Worm (Caenorhabditis elegans) whole organism, L4 larva: ENCODE measurements around the gene nspb-4.

Source experiments
- F26F4.8 ChIP-seq: fragments of 200-800 bp; sonication (Bioruptor generic); conservative IDR thresholded peaks from 2 replicates; pipeline ENCODE4 v1.3.6; 2022; ENCODE audit warnings: missing genetic modification characterization, missing compliant biosample characterization
- R02D3.7 ChIP-seq: fragments of 150-350 bp; sonication (generic microtip); optimal IDR thresholded peaks from 3 replicates; lab custom pipeline; 2014; ENCODE audit warnings: missing biosample characterization, missing genetic modification characterization
- T26A8.4 ChIP-seq: fragments of 200-800 bp; sonication (Bioruptor generic); IDR thresholded peaks from 2 replicates; pipeline ENCODE4 v1.3.6; 2022; ENCODE audit warnings: missing genetic modification characterization, missing compliant biosample characterization
- Y5F2A.4 ChIP-seq: fragments of 200-800 bp; sonication (Bioruptor generic); optimal IDR thresholded peaks from 2 replicates; lab custom pipeline; 2018; ENCODE audit warnings: mild to moderate bottlenecking, missing genetic modification characterization, missing compliant biosample characterization
- aha-1 ChIP-seq: fragments of 150-350 bp; peaks from one replicate; lab custom pipeline; 2014; ENCODE audit warnings: missing biosample characterization, missing genetic modification characterization
- aly-2 ChIP-seq: sonication (generic microtip); optimal IDR thresholded peaks from 2 replicates; lab custom pipeline; 2018; ENCODE audit warnings: missing biosample characterization, missing genetic modification characterization
- arid-1 ChIP-seq: fragments of 200-800 bp; sonication (Bioruptor generic); conservative IDR thresholded peaks from 2 replicates; pipeline ENCODE4 v1.3.6; 2022; ENCODE audit warnings: missing genetic modification reagents, missing genetic modification characterization, missing compliant biosample characterization
- attf-4 ChIP-seq: sonication (generic microtip); optimal IDR thresholded peaks from 3 replicates; lab custom pipeline; 2017; ENCODE audit warnings: missing biosample characterization, missing genetic modification characterization
- ceh-32 ChIP-seq: sonication (generic microtip); optimal IDR thresholded peaks from 2 replicates; lab custom pipeline; 2016; ENCODE audit warnings: mild to moderate bottlenecking, missing genetic modification characterization, missing compliant biosample characterization; ENCODE audit not compliant: poor library complexity
- daf-16 ChIP-seq, 3 experiments: sonication (generic microtip); optimal IDR thresholded peaks; 2 replicates each; lab custom pipeline; 2016 to 2017; ENCODE audit warnings: missing genetic modification characterization in 3 of 3, missing genetic modification reagents in 3 of 3, mild to moderate bottlenecking in 2 of 3, missing compliant biosample characterization in 2 of 3, missing biosample characterization in 1 of 3, moderate library complexity in 1 of 3
- daf-19 ChIP-seq: fragments of 200-800 bp; sonication (Bioruptor generic); conservative IDR thresholded peaks from 2 replicates; pipeline ENCODE4 v1.3.6; 2022; ENCODE audit warnings: missing genetic modification characterization, missing compliant biosample characterization
- daf-8 ChIP-seq: fragments of 200-800 bp; sonication (Bioruptor generic); IDR thresholded peaks from 2 replicates; pipeline ENCODE4 v1.3.6; 2022; ENCODE audit warnings: missing genetic modification characterization, missing compliant biosample characterization
- dve-1 ChIP-seq: sonication (generic microtip); optimal IDR thresholded peaks from 2 replicates; lab custom pipeline; 2017; ENCODE audit warnings: antibody characterized with exemption, mild to moderate bottlenecking, missing genetic modification characterization, missing compliant biosample characterization; ENCODE audit not compliant: insufficient read depth
- egl-43 ChIP-seq: fragments of 200-800 bp; sonication (Bioruptor generic); IDR thresholded peaks from 2 replicates; pipeline ENCODE4 v1.3.6; 2022; ENCODE audit warnings: missing genetic modification reagents, missing genetic modification characterization, missing compliant biosample characterization
- hmg-1.1 ChIP-seq: fragments of 200-800 bp; sonication (Bioruptor generic); IDR thresholded peaks from 2 replicates; pipeline ENCODE4 v1.3.6; 2022; ENCODE audit warnings: missing genetic modification reagents, missing genetic modification characterization, missing compliant biosample characterization
- lin-1 ChIP-seq: fragments of 200-800 bp; sonication (Bioruptor generic); IDR thresholded peaks from 2 replicates; pipeline ENCODE4 v1.3.6; 2022; ENCODE audit warnings: missing genetic modification reagents, missing genetic modification characterization, missing compliant biosample characterization
- lin-29 ChIP-seq: fragments of 200-800 bp; sonication (Bioruptor generic); IDR thresholded peaks from 2 replicates; pipeline ENCODE4 v1.3.6; 2022; ENCODE audit warnings: missing genetic modification reagents, missing genetic modification characterization, missing compliant biosample characterization
- lin-38 ChIP-seq: fragments of 200-800 bp; sonication (Bioruptor generic); IDR thresholded peaks from 2 replicates; pipeline ENCODE4 v1.3.6; 2022; ENCODE audit warnings: missing genetic modification reagents, missing genetic modification characterization, missing compliant biosample characterization
- lin-39 ChIP-seq: fragments of 150-350 bp; optimal IDR thresholded peaks from 2 replicates; lab custom pipeline; 2014; ENCODE audit warnings: missing biosample characterization, missing genetic modification reagents, missing genetic modification characterization
- lsy-2 ChIP-seq, 2 experiments: fragments of 150-350 bp in 1 of 2; sonication (generic microtip) in 1 of 2; optimal IDR thresholded peaks; 2 replicates each; lab custom pipeline; 2014 to 2017; ENCODE audit warnings: missing biosample characterization in 2 of 2, missing genetic modification characterization in 2 of 2
- madf-5 ChIP-seq, 2 experiments: fragments of 200-800 bp; sonication (Bioruptor generic); IDR thresholded peaks; 2 replicates each; pipeline ENCODE4 v1.3.6; 2022; ENCODE audit warnings: missing compliant biosample characterization in 2 of 2, missing genetic modification characterization in 2 of 2
- madf-9 ChIP-seq: fragments of 200-800 bp; sonication (Bioruptor generic); conservative IDR thresholded peaks from 2 replicates; pipeline ENCODE4 v1.3.6; 2022; ENCODE audit warnings: missing genetic modification reagents, missing genetic modification characterization, missing compliant biosample characterization
- mdl-1 ChIP-seq, 2 experiments: fragments of 150-350 bp in 1 of 2; sonication (generic microtip) in 1 of 2; optimal IDR thresholded peaks; 2 replicates each; lab custom pipeline; 2014 to 2017; ENCODE audit warnings: missing biosample characterization in 2 of 2, missing genetic modification characterization in 2 of 2
- mes-2 ChIP-seq: sonication (generic microtip); optimal IDR thresholded peaks from 2 replicates; lab custom pipeline; 2016; ENCODE audit warnings: missing genotype, mild to moderate bottlenecking, missing genetic modification characterization, missing compliant biosample characterization; ENCODE audit not compliant: poor library complexity, severe bottlenecking
- nhr-111 ChIP-seq: fragments of 200-800 bp; sonication (Bioruptor generic); optimal IDR thresholded peaks from 2 replicates; lab custom pipeline; 2018; ENCODE audit warnings: mild to moderate bottlenecking, missing genetic modification characterization, missing compliant biosample characterization
- nhr-28 ChIP-seq: fragments of 150-350 bp; optimal IDR thresholded peaks from 2 replicates; lab custom pipeline; 2014; ENCODE audit warnings: missing biosample characterization, missing genetic modification characterization
- nhr-6 ChIP-seq: fragments of 150-350 bp; optimal IDR thresholded peaks from 2 replicates; lab custom pipeline; 2014; ENCODE audit warnings: missing biosample characterization, missing genetic modification characterization
- php-3 ChIP-seq: fragments of 200-800 bp; sonication (Bioruptor generic); IDR thresholded peaks from 2 replicates; pipeline ENCODE4 v1.3.6; 2022; ENCODE audit warnings: missing genetic modification reagents, missing genetic modification characterization, missing compliant biosample characterization
- pqm-1 ChIP-seq: sonication (generic microtip); optimal IDR thresholded peaks from 2 replicates; lab custom pipeline; 2017; ENCODE audit warnings: missing biosample characterization, missing genetic modification characterization
- snpc-1.2 ChIP-seq: fragments of 200-800 bp; sonication (Bioruptor generic); IDR thresholded peaks from 2 replicates; pipeline ENCODE4 v1.3.6; 2022; ENCODE audit warnings: missing genetic modification reagents, missing genetic modification characterization, missing compliant biosample characterization
- spr-1 ChIP-seq: sonication (generic microtip); optimal IDR thresholded peaks from 2 replicates; lab custom pipeline; 2016; ENCODE audit warnings: mild to moderate bottlenecking, missing genetic modification characterization, missing compliant biosample characterization
- tra-1 ChIP-seq: fragments of 200-800 bp; sonication (Bioruptor generic); IDR thresholded peaks from 2 replicates; pipeline ENCODE4 v1.3.6; 2022; ENCODE audit warnings: missing genetic modification reagents, missing genetic modification characterization, missing compliant biosample characterization
- unc-130 ChIP-seq: sonication (generic microtip); optimal IDR thresholded peaks from 2 replicates; lab custom pipeline; 2016; ENCODE audit warnings: missing genetic modification reagents, missing genetic modification characterization, missing compliant biosample characterization
- unc-62 ChIP-seq, 3 experiments: fragments of 150-350 bp in 1 of 3; sonication (generic microtip); optimal IDR thresholded peaks in 2 of 3; peaks in 1 of 3; 1 replicate in 1 of 3; 2 replicates in 2 of 3; lab custom pipeline; 2014 to 2017; ENCODE audit warnings: missing biosample characterization in 3 of 3, missing genetic modification characterization in 3 of 3, missing genetic modification reagents in 3 of 3, missing genotype in 1 of 3
- zfp-2 ChIP-seq: sonication (generic microtip); optimal IDR thresholded peaks from 2 replicates; lab custom pipeline; 2016; ENCODE audit warnings: mild to moderate bottlenecking, missing genetic modification characterization, missing compliant biosample characterization
- zip-11 ChIP-seq: fragments of 200-800 bp; sonication (Bioruptor generic); IDR thresholded peaks from 2 replicates; pipeline ENCODE4 v1.3.6; 2022; ENCODE audit warnings: missing genetic modification characterization, missing compliant biosample characterization

Gene nspb-4

ce11 chrIV:6607059-6607458 lies 9.0 kb downstream of the nspb-4 start:
- TF ChIP-seq daf-16 (GFP tag; optimal IDR thresholded peaks at IDR 0.05; lab: Kevin White, UChicago), result no peak
- peak; percentile 3 for TF ChIP-seq daf-16 (tag; optimal IDR thresholded peaks at IDR 0.05; lab: Kevin White, UChicago)
- peak; percentile 99 for TF ChIP-seq nhr-28 (tag; lab: Kevin White, UChicago)
- TF ChIP-seq R02D3.7 (tag; lab: Kevin White, UChicago), result no peak
- no peak for TF ChIP-seq unc-130 (GFP tag; lab: Kevin White, UChicago)
- no peak for TF ChIP-seq lin-39
- no peak for TF ChIP-seq mes-2 (tag; lab: Kevin White, UChicago)
- no peak for TF ChIP-seq zip-11 (GFP tag; lab: Robert Waterston, UW)
- no peak for TF ChIP-seq lin-29 (GFP tag; lab: Robert Waterston, UW)
- TF ChIP-seq Y5F2A.4, result no peak
- TF ChIP-seq hmg-1.1 (GFP tag; lab: Robert Waterston, UW), result no peak
- TF ChIP-seq unc-62 (GFP tag; optimal IDR thresholded peaks at IDR 0.05 in 1 of 2; lab: Kevin White, UChicago), result peak in 1 of 2 experiments; percentile 50
- TF ChIP-seq unc-62 (tag; optimal IDR thresholded peaks at IDR 0.05; lab: Kevin White, UChicago), result no peak
- TF ChIP-seq madf-5 (GFP tag; IDR thresholded peaks at IDR 0.05; lab: Robert Waterston, UW), result no peak
- no peak for TF ChIP-seq tra-1 (GFP tag; lab: Robert Waterston, UW)
- TF ChIP-seq mdl-1 (tag; optimal IDR thresholded peaks at IDR 0.05; lab: Kevin White, UChicago), result no peak
- no peak for TF ChIP-seq zfp-2 (tag; lab: Kevin White, UChicago)
- TF ChIP-seq F26F4.8 (GFP tag; lab: Robert Waterston, UW), result no peak
- TF ChIP-seq madf-9 (GFP tag; lab: Robert Waterston, UW), result no peak
- TF ChIP-seq attf-4, result no peak
- TF ChIP-seq aly-2 (tag; lab: Kevin White, UChicago), result no peak
- TF ChIP-seq daf-8 (GFP tag; lab: Robert Waterston, UW), result no peak
- no peak for TF ChIP-seq ceh-32 (tag; lab: Kevin White, UChicago)
- TF ChIP-seq daf-19 (GFP tag; lab: Robert Waterston, UW), result no peak
- TF ChIP-seq arid-1 (GFP tag; lab: Robert Waterston, UW), result no peak
- TF ChIP-seq lin-1 (GFP tag; lab: Robert Waterston, UW), result no peak
- no peak for TF ChIP-seq T26A8.4 (GFP tag; lab: Robert Waterston, UW)
- no peak for TF ChIP-seq nhr-111 (GFP tag; lab: Kevin White, UChicago)
- TF ChIP-seq lin-38 (GFP tag; lab: Robert Waterston, UW), result no peak
- TF ChIP-seq lsy-2 (tag; optimal IDR thresholded peaks at IDR 0.05; lab: Kevin White, UChicago), result no peak
- TF ChIP-seq pqm-1 (tag; lab: Kevin White, UChicago), result peak; percentile 18
- peak; percentile 77 for TF ChIP-seq aha-1 (tag; lab: Kevin White, UChicago)
- no peak for TF ChIP-seq spr-1 (tag; lab: Kevin White, UChicago)
- TF ChIP-seq, all 104 proteins: peak for 5

ce11 chrIV:6613296-6613695 lies 15.3 kb downstream of the nspb-4 start, which contains the start of gene drh-1:
TSS of gene drh-1 (minus strand) at chrIV:6613353.
- TF ChIP-seq egl-43 (GFP tag; lab: Robert Waterston, UW) (no peak), php-3 (no peak), mes-2 (tag; lab: Kevin White, UChicago) (peak; percentile 46), nhr-6 (tag; lab: Kevin White, UChicago) (peak; percentile 18), daf-16 (GFP tag; optimal IDR thresholded peaks at IDR 0.05; lab: Kevin White, UChicago) (no peak), daf-16 (tag; optimal IDR thresholded peaks at IDR 0.05; lab: Kevin White, UChicago) (peak; percentile 22), aly-2 (tag; lab: Kevin White, UChicago) (no peak), snpc-1.2 (GFP tag; lab: Robert Waterston, UW) (peak; percentile 73), lin-38 (GFP tag; lab: Robert Waterston, UW) (peak; percentile 68), lsy-2 (tag; optimal IDR thresholded peaks at IDR 0.05; lab: Kevin White, UChicago) (peak in 1 of 2 experiments; percentile 65), dve-1 (tag; lab: Kevin White, UChicago) (peak; percentile 44)
